Worm (Caenorhabditis elegans): ENCODE measurements around the gene ZK185.1.

ce11 chrIV:4519714-4520113, 28.6 kb upstream of the ZK185.1 start:
- TF ChIP-seq nhr-84 (tag; optimal IDR thresholded peaks at IDR 0.05) (no peak), unc-62 (GFP tag; optimal IDR thresholded peaks at IDR 0.05) (no peak), lin-13 (GFP tag; optimal IDR thresholded peaks at IDR 0.05) (no peak), ces-1 (GFP tag; optimal IDR thresholded peaks at IDR 0.05) (no peak), nhr-237 (tag; optimal IDR thresholded peaks at IDR 0.05) (no peak), unc-130 (tag; optimal IDR thresholded peaks at IDR 0.05) (no peak), Y116A8C.19 (tag; optimal IDR thresholded peaks at IDR 0.05; ENCODE audit: borderline replicate concordance) (no peak), unc-98 (GFP tag; IDR thresholded peaks at IDR 0.05) (no peak), snpc-4 (tag; optimal IDR thresholded peaks at IDR 0.05) (no peak)

Data from whole organism, L1 larva.